Fruit fly (Drosophila melanogaster) whole organism, prepupa: ENCODE results near the gene nan.

Experiments used
- Blimp-1 ChIP-seq: fragments of 200-800 bp; sonication (Bioruptor generic); optimal IDR thresholded peaks from 3 replicates; lab custom pipeline; 2017; ENCODE audit warnings: missing biosample characterization, missing genetic modification characterization, mild to moderate bottlenecking, moderate library complexity, missing genetic modification reagents
- CG10631 ChIP-seq: fragments of 200-800 bp; sonication (Bioruptor generic); optimal IDR thresholded peaks from 2 replicates; lab custom pipeline; 2016; ENCODE audit warnings: missing biosample characterization, missing genetic modification characterization
- CG11902 ChIP-seq: fragments of 200-800 bp; sonication (Bioruptor generic); optimal IDR thresholded peaks from 3 replicates; lab custom pipeline; 2016; ENCODE audit warnings: missing biosample characterization, missing genetic modification characterization
- CG15336 ChIP-seq: fragments of 200-800 bp; sonication (Bioruptor generic); IDR thresholded peaks from 2 replicates; pipeline ENCODE4 v1.3.6; 2022; ENCODE audit warnings: missing biosample characterization, missing genetic modification characterization
- CG1621 ChIP-seq: fragments of 200-800 bp; sonication (Bioruptor generic); optimal IDR thresholded peaks from 3 replicates; lab custom pipeline; 2018; ENCODE audit warnings: missing biosample characterization, mild to moderate bottlenecking, missing genetic modification characterization
- CG31627 ChIP-seq: fragments of 200-800 bp; sonication (Bioruptor generic); optimal IDR thresholded peaks from 3 replicates; lab custom pipeline; 2016; ENCODE audit warnings: missing biosample characterization, missing genetic modification characterization
- CG32006 ChIP-seq: fragments of 200-800 bp; sonication (Bioruptor generic); optimal IDR thresholded peaks from 3 replicates; lab custom pipeline; 2017; ENCODE audit warnings: missing biosample characterization, mild to moderate bottlenecking, missing genetic modification characterization
- CG34406 ChIP-seq: fragments of 200-800 bp; sonication (Bioruptor generic); optimal IDR thresholded peaks from 3 replicates; lab custom pipeline; 2016; ENCODE audit warnings: missing biosample characterization, missing genetic modification characterization
- CG3919 ChIP-seq: fragments of 200-800 bp; sonication (Bioruptor generic); optimal IDR thresholded peaks from 3 replicates; lab custom pipeline; 2016; ENCODE audit warnings: missing biosample characterization, missing genetic modification characterization
- CG4318 ChIP-seq: fragments of 200-800 bp; sonication (Bioruptor generic); optimal IDR thresholded peaks from 3 replicates; lab custom pipeline; 2017; ENCODE audit warnings: missing biosample characterization, mild to moderate bottlenecking, missing genetic modification characterization
- CG6163 ChIP-seq: fragments of 200-800 bp; sonication (Bioruptor generic); IDR thresholded peaks from 3 replicates; pipeline ENCODE4 v1.3.6; 2022; ENCODE audit warnings: missing biosample characterization, missing genetic modification characterization
- CG6276 ChIP-seq: fragments of 200-800 bp; sonication (Bioruptor generic); optimal IDR thresholded peaks from 2 replicates; lab custom pipeline; 2017; ENCODE audit warnings: missing biosample characterization, mild to moderate bottlenecking, missing genetic modification characterization
- CG6792 ChIP-seq: fragments of 200-800 bp; sonication (Bioruptor generic); optimal IDR thresholded peaks from 3 replicates; lab custom pipeline; 2016; ENCODE audit warnings: missing biosample characterization, missing genetic modification characterization
- CG6808 ChIP-seq: fragments of 200-800 bp; sonication (Bioruptor generic); optimal IDR thresholded peaks from 3 replicates; lab custom pipeline; 2017; ENCODE audit warnings: missing biosample characterization, missing genetic modification characterization, mild to moderate bottlenecking, moderate library complexity, missing genetic modification reagents
- CG7368 ChIP-seq: fragments of 200-800 bp; sonication (Bioruptor generic); optimal IDR thresholded peaks from 3 replicates; lab custom pipeline; 2016; ENCODE audit warnings: missing biosample characterization, missing genetic modification characterization
- CG8119 ChIP-seq: fragments of 200-800 bp; sonication (Bioruptor generic); IDR thresholded peaks from 3 replicates; pipeline ENCODE4 v1.3.6; 2022; ENCODE audit warnings: missing biosample characterization, missing genetic modification characterization
- CG8319 ChIP-seq: fragments of 200-800 bp; sonication (Bioruptor generic); optimal IDR thresholded peaks from 3 replicates; lab custom pipeline; 2016; ENCODE audit warnings: missing biosample characterization, missing genetic modification characterization
- CG9139 ChIP-seq: fragments of 200-800 bp; sonication (Bioruptor generic); optimal IDR thresholded peaks from 3 replicates; lab custom pipeline; 2017; ENCODE audit warnings: missing biosample characterization, mild to moderate bottlenecking, missing genetic modification characterization
- Eip75B ChIP-seq: fragments of 200-800 bp; sonication (Bioruptor generic); optimal IDR thresholded peaks from 3 replicates; lab custom pipeline; 2016; ENCODE audit warnings: missing biosample characterization, missing genetic modification characterization
- Eip93F ChIP-seq: fragments of 200-800 bp; sonication (Bioruptor generic); optimal IDR thresholded peaks from 2 replicates; lab custom pipeline; 2016; ENCODE audit warnings: missing biosample characterization, mild to moderate bottlenecking, missing genetic modification characterization
- Ets21C ChIP-seq: fragments of 200-800 bp; sonication (Bioruptor generic); optimal IDR thresholded peaks from 3 replicates; lab custom pipeline; 2016; ENCODE audit warnings: missing biosample characterization, missing genetic modification characterization
- Hr38 ChIP-seq: sonication (Bioruptor generic); optimal IDR thresholded peaks from 2 replicates; lab custom pipeline; 2016; ENCODE audit warnings: missing biosample characterization, missing genetic modification characterization
- Hr39 ChIP-seq: fragments of 200-800 bp; sonication (Bioruptor generic); optimal IDR thresholded peaks from 2 replicates; lab custom pipeline; 2016; ENCODE audit warnings: missing biosample characterization, missing genetic modification characterization
- Sox102F ChIP-seq: fragments of 200-800 bp; sonication (Bioruptor generic); optimal IDR thresholded peaks from 2 replicates; lab custom pipeline; 2016; ENCODE audit warnings: missing biosample characterization, mild to moderate bottlenecking, missing genetic modification characterization
- Sox14 ChIP-seq: fragments of 200-800 bp; sonication (Bioruptor generic); optimal IDR thresholded peaks from 3 replicates; lab custom pipeline; 2016; ENCODE audit warnings: missing biosample characterization, missing genetic modification characterization
- acj6 ChIP-seq: fragments of 200-800 bp; sonication (Bioruptor generic); optimal IDR thresholded peaks from 3 replicates; lab custom pipeline; 2016; ENCODE audit warnings: missing biosample characterization, missing genetic modification characterization
- cyc ChIP-seq: fragments of 200-800 bp; sonication (Bioruptor generic); optimal IDR thresholded peaks from 3 replicates; lab custom pipeline; 2016; ENCODE audit warnings: missing biosample characterization, missing genetic modification characterization
- dac ChIP-seq: fragments of 200-800 bp; sonication (Bioruptor generic); optimal IDR thresholded peaks from 2 replicates; lab custom pipeline; 2017; ENCODE audit warnings: missing biosample characterization, mild to moderate bottlenecking, missing genetic modification characterization
- dsx ChIP-seq: fragments of 200-800 bp; optimal IDR thresholded peaks from 3 replicates; lab custom pipeline; 2019; ENCODE audit warnings: missing biosample characterization, mild to moderate bottlenecking, missing genetic modification characterization, moderate library complexity; ENCODE audit not compliant: poor library complexity, severe bottlenecking
- eg ChIP-seq: fragments of 200-800 bp; sonication (Bioruptor generic); IDR thresholded peaks from 3 replicates; pipeline ENCODE4 v1.3.6; 2022; ENCODE audit warnings: missing biosample characterization, missing genetic modification characterization
- fd59A ChIP-seq: fragments of 200-800 bp; sonication (Bioruptor generic); optimal IDR thresholded peaks from 2 replicates; lab custom pipeline; 2017; ENCODE audit warnings: missing biosample characterization, mild to moderate bottlenecking, missing genetic modification characterization, missing genetic modification reagents
- fd85E ChIP-seq: fragments of 200-800 bp; sonication (Bioruptor generic); optimal IDR thresholded peaks from 3 replicates; lab custom pipeline; 2016; ENCODE audit warnings: missing biosample characterization, missing genetic modification characterization
- fkh ChIP-seq: fragments of 200-800 bp; sonication (Bioruptor generic); optimal IDR thresholded peaks from 3 replicates; lab custom pipeline; 2017; ENCODE audit warnings: missing biosample characterization, mild to moderate bottlenecking, missing genetic modification characterization, moderate library complexity
- lz ChIP-seq: fragments of 200-800 bp; sonication (Bioruptor generic); optimal IDR thresholded peaks from 3 replicates; lab custom pipeline; 2016; ENCODE audit warnings: missing biosample characterization, missing genetic modification characterization
- net ChIP-seq: fragments of 200-800 bp; sonication (Bioruptor generic); optimal IDR thresholded peaks from 3 replicates; lab custom pipeline; 2016; ENCODE audit warnings: missing biosample characterization, missing genetic modification characterization
- pdm3 ChIP-seq: fragments of 200-800 bp; sonication (Bioruptor generic); optimal IDR thresholded peaks from 3 replicates; lab custom pipeline; 2016; ENCODE audit warnings: missing biosample characterization, missing genetic modification characterization
- salr ChIP-seq, 2 experiments: fragments of 200-800 bp; sonication (Bioruptor generic); optimal IDR thresholded peaks; 3 replicates each; lab custom pipeline; 2016 to 2018; ENCODE audit warnings: missing biosample characterization in 2 of 2, missing genetic modification characterization in 2 of 2, mild to moderate bottlenecking in 1 of 2
- spab ChIP-seq: fragments of 200-800 bp; sonication (Bioruptor generic); optimal IDR thresholded peaks from 2 replicates; lab custom pipeline; 2017; ENCODE audit warnings: missing biosample characterization, mild to moderate bottlenecking, missing genetic modification characterization, missing genetic modification reagents
- ss ChIP-seq, 2 experiments: fragments of 200-800 bp; sonication (Bioruptor generic); optimal IDR thresholded peaks; 2 replicates in 1 of 2; 3 replicates in 1 of 2; lab custom pipeline; 2017 to 2018; ENCODE audit warnings: mild to moderate bottlenecking in 2 of 2, missing biosample characterization in 2 of 2, missing genetic modification characterization in 2 of 2, moderate library complexity in 1 of 2
- topi ChIP-seq: fragments of 200-800 bp; sonication (Bioruptor generic); optimal IDR thresholded peaks from 3 replicates; lab custom pipeline; 2016; ENCODE audit warnings: missing biosample characterization, missing genetic modification characterization
- vri ChIP-seq: fragments of 200-800 bp; sonication (Bioruptor generic); optimal IDR thresholded peaks from 3 replicates; lab custom pipeline; 2016; ENCODE audit warnings: missing biosample characterization, mild to moderate bottlenecking, missing genetic modification characterization

Gene nan

dm6 chr3L:14160436-14160835 lies 29.0 kb downstream of the nan start (continued):
- TF ChIP-seq CG31627 (GFP tag; lab: Kevin White, UChicago) (no peak), CG10631 (GFP tag; lab: Kevin White, UChicago) (peak; percentile 1), CG6808 (GFP tag; lab: Kevin White, UChicago) (no peak), Sox102F (no peak), CG11902 (no peak), Sox14 (no peak), CG32006 (GFP tag; lab: Kevin White, UChicago) (peak; percentile 35), pdm3 (GFP tag; lab: Kevin White, UChicago) (no peak), acj6 (GFP tag; lab: Kevin White, UChicago) (no peak), ss (GFP tag; optimal IDR thresholded peaks at IDR 0.05; lab: Kevin White, UChicago) (no peak), Eip93F (GFP tag; lab: Kevin White, UChicago) (no peak), fkh (GFP tag; lab: Kevin White, UChicago) (no peak), CG9139 (GFP tag; lab: Kevin White, UChicago) (no peak), CG6276 (GFP tag; lab: Kevin White, UChicago) (no peak), dac (GFP tag; lab: Kevin White, UChicago) (no peak), salr (GFP tag; optimal IDR thresholded peaks at IDR 0.05; lab: Kevin White, UChicago) (peak in 1 of 2 experiments; percentile 4), CG15336 (GFP tag; lab: Robert Waterston, UW) (no peak), spab (no peak), CG34406 (GFP tag; lab: Kevin White, UChicago) (peak; percentile 25), CG1621 (no peak), Hr38 (GFP tag; lab: Kevin White, UChicago) (no peak), Blimp-1 (no peak), Eip75B (no peak), CG3919 (peak; percentile 48), lz (GFP tag; lab: Kevin White, UChicago) (no peak), vri (GFP tag; lab: Kevin White, UChicago) (no peak), net (GFP tag; lab: Kevin White, UChicago) (no peak), cyc (no peak), eg (no peak), CG6792 (peak; percentile 36), CG4318 (GFP tag; lab: Kevin White, UChicago) (no peak), fd85E (no peak), CG8319 (no peak), topi (GFP tag; lab: Kevin White, UChicago) (no peak), dsx (no peak), fd59A (GFP tag; lab: Kevin White, UChicago) (no peak)

dm6 chr3L:14157919-14158541 lies 31.4 kb downstream of the nan start:
- TF ChIP-seq lz (GFP tag; lab: Kevin White, UChicago) (no peak), Ets21C (GFP tag; lab: Kevin White, UChicago) (no peak), Hr39 (GFP tag; lab: Kevin White, UChicago) (no peak), fkh (GFP tag; lab: Kevin White, UChicago) (no peak), CG7368 (GFP tag; lab: Kevin White, UChicago) (no peak), CG8119 (GFP tag; lab: Robert Waterston, UW) (no peak), Eip93F (GFP tag; lab: Kevin White, UChicago) (no peak), dac (GFP tag; lab: Kevin White, UChicago) (no peak), CG6163 (no peak)
